Fruit fly (Drosophila melanogaster) whole organism, embryonic: ENCODE measurements around the gene REG.

Source experiments
- B-H1 ChIP-seq: fragments of 200-800 bp; sonication (Bioruptor generic); IDR thresholded peaks from 3 replicates; pipeline ENCODE4 v1.3.6; 2022; ENCODE audit warnings: missing biosample characterization, missing genetic modification characterization
- BEAF-32 ChIP-seq: fragments of 200-800 bp; sonication (Bioruptor generic); optimal IDR thresholded peaks from 3 replicates; lab custom pipeline; 2017; ENCODE audit warnings: missing biosample characterization, missing genetic modification characterization, mild to moderate bottlenecking, moderate library complexity, missing genetic modification reagents
- CG10147 ChIP-seq: fragments of 200-800 bp; sonication (Bioruptor generic); optimal IDR thresholded peaks from 2 replicates; lab custom pipeline; 2019; ENCODE audit warnings: missing biosample characterization, mild to moderate bottlenecking, missing genetic modification characterization, moderate library complexity
- CG13894 ChIP-seq: fragments of 200-800 bp; sonication (Bioruptor generic); optimal IDR thresholded peaks from 3 replicates; lab custom pipeline; 2018; ENCODE audit warnings: missing biosample characterization, mild to moderate bottlenecking, missing genetic modification characterization, moderate library complexity
- CG14050 ChIP-seq: fragments of 200-800 bp; sonication (Bioruptor generic); IDR thresholded peaks from 3 replicates; pipeline ENCODE4 v1.3.6; 2022; ENCODE audit warnings: missing biosample characterization, missing genetic modification characterization
- CG14441 ChIP-seq: fragments of 200-800 bp; sonication (Bioruptor generic); IDR thresholded peaks from 2 replicates; pipeline ENCODE4 v1.3.6; 2022; ENCODE audit warnings: missing biosample characterization, missing genetic modification characterization
- CG15011 ChIP-seq: fragments of 200-800 bp; sonication (Bioruptor generic); optimal IDR thresholded peaks from 3 replicates; lab custom pipeline; 2018; ENCODE audit warnings: missing biosample characterization, mild to moderate bottlenecking, missing genetic modification characterization
- CG17612 ChIP-seq: fragments of 200-800 bp; sonication (Bioruptor generic); IDR thresholded peaks from 2 replicates; pipeline ENCODE4 v1.3.6; 2022; ENCODE audit warnings: missing biosample characterization, missing genetic modification characterization
- CG17829 ChIP-seq: fragments of 200-800 bp; optimal IDR thresholded peaks from 2 replicates; lab custom pipeline; 2019; ENCODE audit warnings: missing biosample characterization, mild to moderate bottlenecking, missing genetic modification characterization, moderate library complexity
- CG18476 ChIP-seq: fragments of 200-800 bp; sonication (Bioruptor generic); optimal IDR thresholded peaks from 2 replicates; lab custom pipeline; 2016; ENCODE audit warnings: missing biosample characterization, mild to moderate bottlenecking, missing genetic modification characterization
- CG2116 ChIP-seq: fragments of 200-800 bp; sonication (Bioruptor generic); optimal IDR thresholded peaks from 3 replicates; lab custom pipeline; 2018; ENCODE audit warnings: missing biosample characterization, mild to moderate bottlenecking, missing genetic modification characterization
- CG2678 ChIP-seq: fragments of 200-800 bp; sonication (Bioruptor generic); optimal IDR thresholded peaks from 3 replicates; lab custom pipeline; 2019; ENCODE audit warnings: missing biosample characterization, mild to moderate bottlenecking, missing genetic modification characterization, moderate library complexity
- CG33213 ChIP-seq: fragments of 200-800 bp; sonication (Bioruptor generic); optimal IDR thresholded peaks from 3 replicates; lab custom pipeline; 2016; ENCODE audit warnings: missing biosample characterization, missing genetic modification characterization
- CG7357 ChIP-seq: fragments of 200-800 bp; sonication (Bioruptor generic); IDR thresholded peaks from 3 replicates; pipeline ENCODE4 v1.3.6; 2022; ENCODE audit warnings: missing biosample characterization, missing genetic modification characterization
- CG7928 ChIP-seq: fragments of 200-800 bp; sonication (Bioruptor generic); optimal IDR thresholded peaks from 2 replicates; lab custom pipeline; 2017; ENCODE audit warnings: missing biosample characterization, mild to moderate bottlenecking, missing genetic modification characterization
- CG9797 ChIP-seq: fragments of 200-800 bp; sonication (Bioruptor generic); optimal IDR thresholded peaks from 3 replicates; lab custom pipeline; 2018; ENCODE audit warnings: missing biosample characterization, mild to moderate bottlenecking, missing genetic modification characterization
- D ChIP-seq, 2 experiments: fragments of 200-800 bp in 1 of 2; fragments of >200 bp in 1 of 2; sonication (Bioruptor generic) in 1 of 2; optimal IDR thresholded peaks; 2 replicates in 1 of 2; 3 replicates in 1 of 2; lab custom pipeline; 2017; ENCODE audit warnings: mild to moderate bottlenecking in 1 of 2, missing biosample characterization in 1 of 2, missing genetic modification characterization in 1 of 2, missing genetic modification reagents in 1 of 2
- D19A ChIP-seq: fragments of 200-800 bp; optimal IDR thresholded peaks from 3 replicates; lab custom pipeline; 2019; ENCODE audit warnings: missing biosample characterization, mild to moderate bottlenecking, missing genetic modification characterization, moderate library complexity
- Doc2 ChIP-seq: fragments of 200-800 bp; sonication (Bioruptor generic); IDR thresholded peaks from 2 replicates; pipeline ENCODE4 v1.3.6; 2022; ENCODE audit warnings: missing biosample characterization, missing genetic modification characterization
- Ets65A ChIP-seq: fragments of 200-800 bp; sonication (Bioruptor generic); peaks from one replicate; lab custom pipeline; 2016; ENCODE audit warnings: missing biosample characterization, missing genetic modification characterization
- HLH3B ChIP-seq: fragments of 200-800 bp; sonication (Bioruptor generic); IDR thresholded peaks from 2 replicates; pipeline ENCODE4 v1.3.6; 2022; ENCODE audit warnings: missing biosample characterization, missing genetic modification characterization
- HLHmδ ChIP-seq: fragments of 200-800 bp; sonication (Bioruptor generic); optimal IDR thresholded peaks from 2 replicates; lab custom pipeline; 2018; ENCODE audit warnings: missing biosample characterization, mild to moderate bottlenecking, missing genetic modification characterization, moderate library complexity
- Nf-YA ChIP-seq: fragments of 200-800 bp; sonication (Bioruptor generic); IDR thresholded peaks from 2 replicates; pipeline ENCODE4 v1.3.6; 2022; ENCODE audit warnings: missing biosample characterization, missing genetic modification characterization
- Ravus ChIP-seq: fragments of 200-800 bp; sonication (Bioruptor generic); IDR thresholded peaks from 2 replicates; pipeline ENCODE4 v1.3.6; 2022; ENCODE audit warnings: missing biosample characterization, missing genetic modification characterization
- Scr ChIP-seq: fragments of 200-800 bp; sonication (Bioruptor generic); IDR thresholded peaks from 2 replicates; pipeline ENCODE4 v1.3.6; 2022; ENCODE audit warnings: missing biosample characterization, missing genetic modification characterization; ENCODE audit not compliant: partially characterized antibody
- Spps ChIP-seq: fragments of 200-800 bp; sonication (Bioruptor generic); optimal IDR thresholded peaks from 2 replicates; lab custom pipeline; 2018; ENCODE audit warnings: missing biosample characterization, mild to moderate bottlenecking, missing genetic modification characterization
- Stat92E ChIP-seq, 3 experiments: fragments of >200 bp in 2 of 3; fragments of 200-800 bp in 1 of 3; sonication (Bioruptor generic) in 1 of 3; optimal IDR thresholded peaks; 2 replicates each; lab custom pipeline; 2017 to 2019; ENCODE audit warnings: missing biosample characterization in 3 of 3, missing genetic modification characterization in 3 of 3, mild to moderate bottlenecking in 1 of 3, moderate library complexity in 1 of 3
- Vsx1 ChIP-seq: fragments of 200-800 bp; sonication (Bioruptor generic); optimal IDR thresholded peaks from 2 replicates; lab custom pipeline; 2017; ENCODE audit warnings: missing biosample characterization, mild to moderate bottlenecking, missing genetic modification characterization, missing genetic modification reagents
- YL-1 ChIP-seq: fragments of 200-800 bp; sonication (Bioruptor generic); optimal IDR thresholded peaks from 3 replicates; lab custom pipeline; 2017; ENCODE audit warnings: missing biosample characterization, mild to moderate bottlenecking, missing genetic modification characterization
- chm ChIP-seq: fragments of 200-800 bp; sonication (Bioruptor generic); IDR thresholded peaks from 2 replicates; pipeline ENCODE4 v1.3.6; 2022; ENCODE audit warnings: missing biosample characterization, missing genetic modification characterization
- emc ChIP-seq: fragments of 200-800 bp; sonication (Bioruptor generic); optimal IDR thresholded peaks from 2 replicates; lab custom pipeline; 2016; ENCODE audit warnings: missing biosample characterization, missing genetic modification characterization
- eve ChIP-seq, 2 experiments: fragments of >200 bp; optimal IDR thresholded peaks; 2 replicates each; lab custom pipeline; 2017; ENCODE audit warnings: missing biosample characterization in 2 of 2, missing genetic modification characterization in 2 of 2
- exex ChIP-seq: fragments of 200-800 bp; sonication (Bioruptor generic); optimal IDR thresholded peaks from 4 replicates; lab custom pipeline; 2018; ENCODE audit warnings: missing biosample characterization, mild to moderate bottlenecking, missing genetic modification characterization, moderate library complexity
- eyg ChIP-seq: fragments of 200-800 bp; sonication (Bioruptor generic); optimal IDR thresholded peaks from 3 replicates; lab custom pipeline; 2016; ENCODE audit warnings: missing biosample characterization, missing genetic modification characterization
- gfzf ChIP-seq: fragments of 200-800 bp; sonication (Bioruptor generic); optimal IDR thresholded peaks from 2 replicates; lab custom pipeline; 2016; ENCODE audit warnings: missing biosample characterization, mild to moderate bottlenecking, missing genetic modification characterization, moderate library complexity
- ken ChIP-seq: fragments of 200-800 bp; sonication (Bioruptor generic); IDR thresholded peaks from 3 replicates; pipeline ENCODE4 v1.3.6; 2022; ENCODE audit warnings: missing biosample characterization, missing genetic modification characterization
- klu ChIP-seq: fragments of 200-800 bp; sonication (Bioruptor generic); IDR thresholded peaks from 2 replicates; pipeline ENCODE4 v1.3.6; 2022; ENCODE audit warnings: missing biosample characterization, missing genetic modification characterization
- knrl ChIP-seq: fragments of 200-800 bp; sonication (Bioruptor generic); IDR thresholded peaks from 3 replicates; pipeline ENCODE4 v1.3.6; 2022; ENCODE audit warnings: missing biosample characterization, missing genetic modification characterization; ENCODE audit not compliant: partially characterized antibody
- lola ChIP-seq, 3 experiments: fragments of >200 bp in 2 of 3; fragments of 200-800 bp in 1 of 3; sonication (Bioruptor generic) in 1 of 3; optimal IDR thresholded peaks; 2 replicates each; lab custom pipeline; 2017 to 2019; ENCODE audit warnings: missing biosample characterization in 3 of 3, missing genetic modification characterization in 3 of 3, mild to moderate bottlenecking in 1 of 3, moderate library complexity in 1 of 3
- mirr ChIP-seq: fragments of 200-800 bp; sonication (Bioruptor generic); optimal IDR thresholded peaks from 3 replicates; lab custom pipeline; 2018; ENCODE audit warnings: missing biosample characterization, mild to moderate bottlenecking, missing genetic modification characterization
- oc ChIP-seq: fragments of 200-800 bp; sonication (Bioruptor generic); optimal IDR thresholded peaks from 2 replicates; lab custom pipeline; 2018; ENCODE audit warnings: missing biosample characterization, mild to moderate bottlenecking, missing genetic modification characterization, moderate library complexity
- pfk ChIP-seq: fragments of 200-800 bp; sonication (Bioruptor generic); optimal IDR thresholded peaks from 2 replicates; lab custom pipeline; 2018; ENCODE audit warnings: missing biosample characterization, mild to moderate bottlenecking, missing genetic modification characterization, moderate library complexity
- ranshi ChIP-seq: fragments of 200-800 bp; sonication (Bioruptor generic); IDR thresholded peaks from 2 replicates; pipeline ENCODE4 v1.3.6; 2022; ENCODE audit warnings: missing biosample characterization, missing genetic modification characterization
- schlank ChIP-seq: fragments of 200-800 bp; sonication (Bioruptor generic); optimal IDR thresholded peaks from 2 replicates; lab custom pipeline; 2018; ENCODE audit warnings: missing biosample characterization, mild to moderate bottlenecking, missing genetic modification characterization
- sens-2 ChIP-seq: fragments of 200-800 bp; sonication (Bioruptor generic); IDR thresholded peaks from 2 replicates; pipeline ENCODE4 v1.3.6; 2022; ENCODE audit warnings: missing biosample characterization, missing genetic modification characterization
- sna ChIP-seq: fragments of 200-800 bp; sonication (Bioruptor generic); IDR thresholded peaks from 2 replicates; pipeline ENCODE4 v1.3.6; 2022; ENCODE audit warnings: missing biosample characterization, missing genetic modification characterization; ENCODE audit not compliant: partially characterized antibody
- sr ChIP-seq: fragments of 200-800 bp; sonication (Bioruptor generic); IDR thresholded peaks from 3 replicates; pipeline ENCODE4 v1.3.6; 2022; ENCODE audit warnings: missing biosample characterization, missing genetic modification characterization
- trh ChIP-seq: fragments of 200-800 bp; sonication (Bioruptor generic); optimal IDR thresholded peaks from 2 replicates; lab custom pipeline; 2016; ENCODE audit warnings: missing biosample characterization, missing genetic modification characterization

Gene REG

DNA sequence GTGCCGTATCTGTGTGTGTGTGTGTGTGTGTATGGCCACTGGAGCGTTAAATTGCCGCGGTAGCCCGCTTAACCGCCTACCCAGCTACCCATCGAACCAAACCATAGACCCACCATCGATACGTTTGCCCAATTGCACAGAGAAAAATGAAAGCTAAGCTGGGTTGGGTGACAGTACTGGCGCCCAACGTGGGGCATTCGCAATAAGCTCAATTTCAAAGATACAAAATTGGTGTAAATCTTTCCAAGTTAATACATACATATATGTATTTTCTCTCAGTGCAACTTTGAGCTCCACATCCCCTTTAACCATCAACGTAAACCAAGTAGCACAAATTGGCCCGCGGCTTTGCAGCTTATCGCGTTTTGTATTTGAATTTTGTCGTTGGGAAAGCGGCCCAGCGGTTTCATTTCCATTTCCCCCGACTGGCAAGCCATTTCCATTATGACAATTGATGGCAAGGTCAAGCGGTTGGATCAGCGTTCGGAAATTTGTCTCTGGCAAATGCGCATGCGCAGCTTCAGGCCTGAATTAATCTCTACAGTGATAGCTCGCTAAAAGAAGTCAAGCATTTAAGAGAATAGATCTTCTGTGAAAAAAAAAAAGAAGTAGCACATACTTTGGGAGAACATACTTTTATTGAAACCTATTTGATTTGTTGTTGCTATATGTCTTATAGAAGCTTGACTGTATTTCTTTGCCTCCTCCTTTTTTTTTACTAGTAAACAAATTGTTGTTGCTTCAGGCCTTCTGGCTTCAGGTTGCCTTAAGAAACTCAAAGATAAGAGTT is 20.5 kb downstream of the REG start (continued):
- no peak for TF ChIP-seq Spps (tag; lab: Kevin White, UChicago)
- no peak for TF ChIP-seq Scr (GFP tag; lab: Robert Waterston, UW)
- TF ChIP-seq CG14441 (GFP tag; lab: Robert Waterston, UW): peak; percentile 90
- peak in 1 of 2 experiments; percentile 87 for TF ChIP-seq eve (GFP tag; optimal IDR thresholded peaks at IDR 0.05; lab: Kevin White, UChicago)
- no peak for TF ChIP-seq CG9797 (GFP tag; lab: Kevin White, UChicago)
- TF ChIP-seq Stat92E (GFP tag; optimal IDR thresholded peaks at IDR 0.05; lab: Kevin White, UChicago): no peak
- peak; percentile 42; the same call in 1 of the 2 replicates for TF ChIP-seq klu
- TF ChIP-seq oc (tag; lab: Kevin White, UChicago): peak; percentile 88
- TF ChIP-seq mirr (GFP tag; lab: Kevin White, UChicago): no peak
- TF ChIP-seq Ets65A (GFP tag; lab: Kevin White, UChicago): peak; percentile 97
- no peak for TF ChIP-seq BEAF-32
- peak; percentile 80 for TF ChIP-seq chm
- peak; percentile 13 for TF ChIP-seq emc (GFP tag; lab: Kevin White, UChicago)
- TF ChIP-seq D (optimal IDR thresholded peaks at IDR 0.05; lab: Kevin White, UChicago): no peak
- peak; percentile 56 for TF ChIP-seq D (GFP tag; optimal IDR thresholded peaks at IDR 0.05; lab: Kevin White, UChicago)
- peak; percentile 69 for TF ChIP-seq CG17829 (tag; lab: Kevin White, UChicago)
- peak; percentile 68 for TF ChIP-seq sens-2 (GFP tag; lab: Robert Waterston, UW)
- TF ChIP-seq CG2116: peak; percentile 14
- peak; percentile 75 for TF ChIP-seq ranshi (GFP tag; lab: Robert Waterston, UW)
- TF ChIP-seq CG7357 (GFP tag; lab: Robert Waterston, UW): peak; percentile 65
- peak; percentile 55; the same call in 1 of the 3 replicates for TF ChIP-seq sr (GFP tag; lab: Robert Waterston, UW)
- TF ChIP-seq eyg: peak; percentile 31
- TF ChIP-seq Vsx1 (GFP tag; lab: Kevin White, UChicago): peak; percentile 66
- peak in 1 of 3 experiments; percentile 45 for TF ChIP-seq lola (GFP tag; optimal IDR thresholded peaks at IDR 0.05; lab: Kevin White, UChicago)
- peak; percentile 82 for TF ChIP-seq ken (GFP tag; lab: Robert Waterston, UW)
- peak; percentile 34 for TF ChIP-seq Ravus (GFP tag; lab: Robert Waterston, UW)
- no peak for TF ChIP-seq exex
- no peak for TF ChIP-seq sna (GFP tag; lab: Robert Waterston, UW)
- TF ChIP-seq CG18476: peak; percentile 30
- TF ChIP-seq HLH3B (GFP tag; lab: Robert Waterston, UW): peak; percentile 86
- no peak for TF ChIP-seq gfzf (GFP tag; lab: Kevin White, UChicago)
- no peak for TF ChIP-seq schlank (tag; lab: Kevin White, UChicago)
- peak; percentile 56 for TF ChIP-seq CG17612 (GFP tag; lab: Robert Waterston, UW)
- TF ChIP-seq CG33213 (GFP tag; lab: Kevin White, UChicago): no peak
- peak; percentile 80 for TF ChIP-seq CG2678 (tag; lab: Kevin White, UChicago)
- no peak for TF ChIP-seq CG10147 (GFP tag; lab: Kevin White, UChicago)
- TF ChIP-seq trh (GFP tag; lab: Kevin White, UChicago): peak; percentile 42
- peak; percentile 62 for TF ChIP-seq D19A (tag; lab: Kevin White, UChicago)
- no peak for TF ChIP-seq Doc2 (GFP tag; lab: Robert Waterston, UW)
- TF ChIP-seq knrl (GFP tag; lab: Robert Waterston, UW): no peak
- TF ChIP-seq YL-1 (GFP tag; lab: Kevin White, UChicago): no peak
- peak; percentile 71 for TF ChIP-seq Nf-YA (GFP tag; lab: Robert Waterston, UW)
- TF ChIP-seq B-H1 (GFP tag; lab: Robert Waterston, UW): peak; percentile 63
- TF ChIP-seq CG14050: peak; percentile 82
- no peak for TF ChIP-seq HLHmδ
- no peak for TF ChIP-seq pfk
- no peak for TF ChIP-seq CG7928 (GFP tag; lab: Kevin White, UChicago)
- TF ChIP-seq CG15011 (GFP tag; lab: Kevin White, UChicago): peak; percentile 52
- peak; percentile 22 for TF ChIP-seq CG13894 (tag; lab: Kevin White, UChicago)
